Worm (Caenorhabditis elegans): ENCODE results near the gene cogc-6.

- TF ChIP-seq nhr-76 (tag; optimal IDR thresholded peaks at IDR 0.05) (no peak), elt-3 (tag; optimal IDR thresholded peaks at IDR 0.05) (no peak), unc-62 (GFP tag; optimal IDR thresholded peaks at IDR 0.05) (no peak), nhr-237 (tag; optimal IDR thresholded peaks at IDR 0.05) (no peak), drap-1 (GFP tag; optimal IDR thresholded peaks at IDR 0.05) (no peak), mls-2 (tag; optimal IDR thresholded peaks at IDR 0.05) (no peak), pha-4 (tag; optimal IDR thresholded peaks at IDR 0.05) (no peak), nhr-28 (tag; optimal IDR thresholded peaks at IDR 0.05) (no peak), lin-13 (tag; optimal IDR thresholded peaks at IDR 0.05) (no peak), snpc-4 (tag; optimal IDR thresholded peaks at IDR 0.05) (no peak), nhr-12 (tag; optimal IDR thresholded peaks at IDR 0.05) (no peak), mep-1 (tag; optimal IDR thresholded peaks at IDR 0.05) (no peak), mab-5 (tag; optimal IDR thresholded peaks at IDR 0.05) (no peak), ztf-11 (tag; optimal IDR thresholded peaks at IDR 0.05) (no peak)
Measured at ce11 chrV:8254973-8255372, 33.9 kb upstream of the cogc-6 start.
